Worm (Caenorhabditis elegans) whole organism, L4/young adult: Measurements from ENCODE around the gene lido-4.

Experiments
- W03F9.2 ChIP-seq: fragments of 150-350 bp; optimal IDR thresholded peaks from 2 replicates; lab custom pipeline; 2014; ENCODE audit warnings: missing biosample characterization, missing genetic modification characterization
- dao-5 ChIP-seq: sonication (generic microtip); optimal IDR thresholded peaks from 2 replicates; lab custom pipeline; 2016; ENCODE audit warnings: missing genotype, missing genetic modification characterization, moderate library complexity, missing compliant biosample characterization
- him-1 ChIP-seq: sonication (generic microtip); optimal IDR thresholded peaks from 2 replicates; lab custom pipeline; 2016; ENCODE audit warnings: missing genotype, missing genetic modification reagents, missing genetic modification characterization, missing compliant biosample characterization

DNA sequence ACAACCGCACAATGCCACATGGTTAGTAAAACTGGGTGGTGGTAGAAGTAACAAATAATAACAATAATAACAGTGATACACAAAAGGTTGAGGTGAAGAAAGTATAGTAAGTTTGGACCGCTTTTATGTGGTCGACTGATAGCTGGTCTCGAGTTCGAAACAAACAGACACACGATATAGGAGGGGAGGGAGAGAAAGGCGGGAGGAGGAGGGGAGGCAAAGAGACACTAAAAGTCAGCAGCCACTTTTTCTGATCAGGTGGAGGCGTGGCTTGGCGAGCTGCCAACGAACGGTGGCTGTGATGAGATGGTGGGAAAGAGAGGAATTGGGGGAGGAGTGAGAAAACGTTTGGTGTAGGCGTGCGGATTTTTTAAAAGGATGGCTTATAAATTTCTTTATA lies 49.2 kb downstream of the lido-4 start:
- no peak for TF ChIP-seq dao-5 (tag; lab: Kevin White, UChicago)
- no peak for TF ChIP-seq him-1 (tag; lab: Kevin White, UChicago)
- TF ChIP-seq W03F9.2 (tag; lab: Kevin White, UChicago): no peak
